Fruit fly (Drosophila melanogaster) S2 (cell line): Measurements from ENCODE around the gene Drsl6.

Source experiments
- CG8478 ChIP-seq: fragments of >200 bp; optimal IDR thresholded peaks from 2 replicates; lab custom pipeline; 2018
- CTCF ChIP-seq, 2 experiments: fragments of >200 bp; optimal IDR thresholded peaks; 2 replicates each; lab custom pipeline; 2018

DNA sequence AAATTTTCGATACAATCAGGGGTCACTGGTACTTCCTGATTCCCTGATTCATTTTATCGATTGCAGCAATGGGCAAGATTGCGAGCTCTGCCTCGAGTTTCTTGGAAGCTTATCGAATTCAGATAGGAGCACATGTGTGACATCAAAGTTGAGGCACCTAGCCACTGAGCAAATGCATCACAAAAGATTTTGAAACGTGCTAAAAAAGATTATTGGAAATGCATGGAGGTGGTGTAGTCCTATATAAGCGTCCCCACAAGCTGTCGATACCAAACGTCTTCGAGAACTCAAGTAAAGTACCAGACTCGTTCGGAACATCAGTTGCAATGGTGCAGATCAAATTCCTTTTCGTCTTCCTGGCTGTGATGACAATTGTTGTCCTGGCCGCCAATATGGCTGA lies 22.2 kb downstream of the Drsl6 start, which contains the start of gene Drsl2:
- TF ChIP-seq CG8478 (lab: Kevin White, UChicago) (no peak), CTCF (optimal IDR thresholded peaks at IDR 0.05; lab: Kevin White, UChicago) (no peak)
